Worm (Caenorhabditis elegans): ENCODE results near the gene R09H3.2.

R09H3.2 gene

ce11 chrX:1643442-1644096 lies 21.3 kb downstream of the R09H3.2 start:
- no peak for TF ChIP-seq lin-39 (tag; optimal IDR thresholded peaks at IDR 0.05)

ce11 chrX:1630881-1631516 lies 33.8 kb downstream of the R09H3.2 start, which contains the start of gene ZK380.2:
TSS of gene ZK380.2 (plus strand) at chrX:1631466.
- TF ChIP-seq unc-62 (GFP tag; optimal IDR thresholded peaks at IDR 0.05) = no peak
- TF ChIP-seq gmeb-1 (tag; optimal IDR thresholded peaks at IDR 0.05) = no peak
- TF ChIP-seq blmp-1 (tag; optimal IDR thresholded peaks at IDR 0.05; ENCODE audit: insufficient read depth) = no peak
- no peak for TF ChIP-seq dmd-4 (tag; optimal IDR thresholded peaks at IDR 0.05)
- no peak for TF ChIP-seq lin-11 (tag; optimal IDR thresholded peaks at IDR 0.05)
- TF ChIP-seq ceh-16 (tag; optimal IDR thresholded peaks at IDR 0.05) = no peak
- TF ChIP-seq ztf-11 (tag; optimal IDR thresholded peaks at IDR 0.05) = no peak
- TF ChIP-seq sma-9 (GFP tag; optimal IDR thresholded peaks at IDR 0.05) = no peak
- no peak for TF ChIP-seq sma-9 (tag; optimal IDR thresholded peaks at IDR 0.05)
- no peak for TF ChIP-seq F13H6.1 (tag; optimal IDR thresholded peaks at IDR 0.05)
- TF ChIP-seq lin-39 (tag; optimal IDR thresholded peaks at IDR 0.05) = no peak

- no peak for TF ChIP-seq lsy-2 (tag; optimal IDR thresholded peaks at IDR 0.05)
- TF ChIP-seq skn-1 (tag; optimal IDR thresholded peaks at IDR 0.05) = no peak
- TF ChIP-seq lin-39 (tag; optimal IDR thresholded peaks at IDR 0.05) = no peak
- no peak for TF ChIP-seq unc-62 (GFP tag; optimal IDR thresholded peaks at IDR 0.05)
- no peak for TF ChIP-seq nhr-25 (tag; optimal IDR thresholded peaks at IDR 0.05)
- no peak for TF ChIP-seq lin-11 (tag; optimal IDR thresholded peaks at IDR 0.05)
- no peak for TF ChIP-seq ztf-11 (tag; optimal IDR thresholded peaks at IDR 0.05)
- TF ChIP-seq nhr-6 (tag; optimal IDR thresholded peaks at IDR 0.05) = no peak
- TF ChIP-seq ceh-82 (tag; optimal IDR thresholded peaks at IDR 0.05) = no peak
- TF ChIP-seq lin-13 (GFP tag; optimal IDR thresholded peaks at IDR 0.05) = no peak
- no peak for TF ChIP-seq elt-1 (tag; optimal IDR thresholded peaks at IDR 0.05)
- no peak for TF ChIP-seq gmeb-1 (tag; optimal IDR thresholded peaks at IDR 0.05)
- no peak for TF ChIP-seq nhr-237 (tag; optimal IDR thresholded peaks at IDR 0.05)
- no peak for TF ChIP-seq C34F6.9 (tag; optimal IDR thresholded peaks at IDR 0.05)
- no peak for TF ChIP-seq ama-1 (optimal IDR thresholded peaks at IDR 0.05)
- no peak for TF ChIP-seq ztf-4 (tag; optimal IDR thresholded peaks at IDR 0.05)
These were observed 35.1 kb downstream of the R09H3.2 start for ce11 chrX:1629746-1630145.

- TF ChIP-seq alr-1 (tag; optimal IDR thresholded peaks at IDR 0.05) (no peak), lin-11 (tag; optimal IDR thresholded peaks at IDR 0.05) (no peak), ceh-82 (tag; optimal IDR thresholded peaks at IDR 0.05) (no peak), ztf-11 (tag; optimal IDR thresholded peaks at IDR 0.05) (no peak), aly-2 (tag; optimal IDR thresholded peaks at IDR 0.05) (no peak), ama-1 (optimal IDR thresholded peaks at IDR 0.05) (no peak), sma-3 (GFP tag; optimal IDR thresholded peaks at IDR 0.05) (no peak), unc-62 (GFP tag; optimal IDR thresholded peaks at IDR 0.05) (no peak), C34F6.9 (tag; optimal IDR thresholded peaks at IDR 0.05) (no peak), ZK546.5 (tag; optimal IDR thresholded peaks at IDR 0.05) (no peak), egl-27 (tag; optimal IDR thresholded peaks at IDR 0.05) (no peak), lin-13 (GFP tag; optimal IDR thresholded peaks at IDR 0.05) (no peak)
These were observed 37.0 kb downstream of the R09H3.2 start, which contains the start of gene fbxb-58 for ce11 chrX:1627837-1628236. TSS of gene fbxb-58 (plus strand) at chrX:1628137.

ce11 chrX:1627013-1627412 lies 37.8 kb downstream of the R09H3.2 start:
- TF ChIP-seq dmd-4 (tag; optimal IDR thresholded peaks at IDR 0.05) = peak; percentile 81
- TF ChIP-seq nhr-10 (tag; optimal IDR thresholded peaks at IDR 0.05) = peak; percentile 96
- peak; percentile 95 for TF ChIP-seq ceh-82 (tag; optimal IDR thresholded peaks at IDR 0.05)
- peak; percentile 90 for TF ChIP-seq snpc-4 (tag; optimal IDR thresholded peaks at IDR 0.05)
- 0 out of 2 replicates have a peak, but pooled peaks have one; percentile 55 for TF ChIP-seq ztf-1 (GFP tag; conservative IDR thresholded peaks at IDR 0.05)
- peak; percentile 95 for TF ChIP-seq skn-1 (tag; optimal IDR thresholded peaks at IDR 0.05)
- TF ChIP-seq elt-1 (tag; optimal IDR thresholded peaks at IDR 0.05) = no peak
- TF ChIP-seq F13H6.1 (tag; optimal IDR thresholded peaks at IDR 0.05) = peak; percentile 93
- peak; percentile 96 for TF ChIP-seq sma-9 (GFP tag; optimal IDR thresholded peaks at IDR 0.05)
- no peak for TF ChIP-seq sma-9 (tag; optimal IDR thresholded peaks at IDR 0.05)
- TF ChIP-seq mab-5 (tag; optimal IDR thresholded peaks at IDR 0.05) = peak; percentile 96
- TF ChIP-seq sma-3 (GFP tag; optimal IDR thresholded peaks at IDR 0.05) = peak; percentile 98
- peak; percentile 94 for TF ChIP-seq C34F6.9 (tag; optimal IDR thresholded peaks at IDR 0.05)
- peak; percentile 96 for TF ChIP-seq nhr-237 (tag; optimal IDR thresholded peaks at IDR 0.05)
- no peak for TF ChIP-seq elt-3 (tag; optimal IDR thresholded peaks at IDR 0.05)
- no peak for TF ChIP-seq alr-1 (tag; optimal IDR thresholded peaks at IDR 0.05)
- TF ChIP-seq lin-11 (tag; optimal IDR thresholded peaks at IDR 0.05) = peak; percentile 93
- TF ChIP-seq nhr-21 (tag; optimal IDR thresholded peaks at IDR 0.05) = peak; percentile 98
- TF ChIP-seq unc-55 (GFP tag; optimal IDR thresholded peaks at IDR 0.05) = peak; percentile 100
- TF ChIP-seq unc-62 (GFP tag; optimal IDR thresholded peaks at IDR 0.05) = peak; percentile 2
- TF ChIP-seq R02D3.7 (tag; optimal IDR thresholded peaks at IDR 0.05) = peak; percentile 64
- TF ChIP-seq lin-13 (GFP tag; optimal IDR thresholded peaks at IDR 0.05) = peak; percentile 97
- peak; percentile 97 for TF ChIP-seq nhr-77 (tag; optimal IDR thresholded peaks at IDR 0.05)
- TF ChIP-seq mdl-1 (tag; optimal IDR thresholded peaks at IDR 0.05) = peak; percentile 78 to 94
- peak; percentile 96 for TF ChIP-seq nhr-6 (tag; optimal IDR thresholded peaks at IDR 0.05)
- peak; percentile 51 for TF ChIP-seq blmp-1 (tag; optimal IDR thresholded peaks at IDR 0.05; ENCODE audit: insufficient read depth)
- TF ChIP-seq lin-39 (tag; optimal IDR thresholded peaks at IDR 0.05) = peak; percentile 24
- TF ChIP-seq mbf-1 (tag; optimal IDR thresholded peaks at IDR 0.05) = peak; percentile 69
- peak; percentile 99 for TF ChIP-seq crh-2 (tag; optimal IDR thresholded peaks at IDR 0.05)
- peak; percentile 92 to 94 for TF ChIP-seq lsy-2 (tag; optimal IDR thresholded peaks at IDR 0.05)
- peak; percentile 46 for TF ChIP-seq ztf-11 (tag; optimal IDR thresholded peaks at IDR 0.05)
- peak; percentile 92 for TF ChIP-seq ztf-4 (tag; optimal IDR thresholded peaks at IDR 0.05)
- TF ChIP-seq nhr-25 (tag; optimal IDR thresholded peaks at IDR 0.05) = peak; percentile 94

Measured in whole organism, L2 larva.